Worm (Caenorhabditis elegans): ENCODE data around the gene T09D3.3.

T09D3.3 gene

ce11 chrV:5303389-5303788 is 46.0 kb downstream of the T09D3.3 start, which contains the start of gene ncx-2 (continued):
- TF ChIP-seq zfp-2 (tag; optimal IDR thresholded peaks at IDR 0.05): no peak

ce11 chrV:5301226-5301625 is 48.1 kb downstream of the T09D3.3 start:
- TF ChIP-seq egl-43 (GFP tag; IDR thresholded peaks at IDR 0.05): no peak
- TF ChIP-seq lin-39 (tag; optimal IDR thresholded peaks at IDR 0.05): no peak
- TF ChIP-seq aha-1 (tag): peak; percentile 73
- TF ChIP-seq unc-62 (GFP tag; optimal IDR thresholded peaks at IDR 0.05 in 1 of 2): no peak
- TF ChIP-seq unc-62 (tag; optimal IDR thresholded peaks at IDR 0.05): no peak
- TF ChIP-seq lin-15B (tag; optimal IDR thresholded peaks at IDR 0.05): no peak
- no peak for TF ChIP-seq madf-9 (GFP tag; conservative IDR thresholded peaks at IDR 0.05)
- TF ChIP-seq lsy-2 (tag; optimal IDR thresholded peaks at IDR 0.05): no peak

- TF ChIP-seq ZK337.2 (GFP tag; IDR thresholded peaks at IDR 0.05): no peak
- peak in 1 of 2 experiments; percentile 98 for TF ChIP-seq unc-62 (GFP tag; optimal IDR thresholded peaks at IDR 0.05 in 1 of 2)
- TF ChIP-seq unc-62 (tag; optimal IDR thresholded peaks at IDR 0.05): no peak
- no peak for TF ChIP-seq gei-8 (GFP tag; optimal IDR thresholded peaks at IDR 0.05)
- no peak for TF ChIP-seq daf-12 (tag; optimal IDR thresholded peaks at IDR 0.05)
Measured at ce11 chrV:5297740-5298139, 51.6 kb downstream of the T09D3.3 start.
